Fruit fly (Drosophila melanogaster): Measurements from ENCODE around the gene CG6138.

CG6138 gene

dm6 chr2L:10566955-10567354 lies at the start of gene CG6138:
CG6138 (plus strand) TSS chr2L:10567255.
- no peak for TF ChIP-seq Sin3A (optimal IDR thresholded peaks at IDR 0.05)
- TF ChIP-seq h (optimal IDR thresholded peaks at IDR 0.05): no peak
- no peak for TF ChIP-seq Myc (optimal IDR thresholded peaks at IDR 0.05)
- TF ChIP-seq insv (optimal IDR thresholded peaks at IDR 0.05): no peak
- TF ChIP-seq ttk (optimal IDR thresholded peaks at IDR 0.05): no peak
- TF ChIP-seq psq (optimal IDR thresholded peaks at IDR 0.05): no peak

- no peak for TF ChIP-seq h (optimal IDR thresholded peaks at IDR 0.05)
- TF ChIP-seq Sin3A (optimal IDR thresholded peaks at IDR 0.05): no peak
- TF ChIP-seq insv (optimal IDR thresholded peaks at IDR 0.05): no peak
- TF ChIP-seq psq (optimal IDR thresholded peaks at IDR 0.05): no peak
- no peak for TF ChIP-seq Myc (optimal IDR thresholded peaks at IDR 0.05)
- no peak for TF ChIP-seq ttk (optimal IDR thresholded peaks at IDR 0.05)
Observed at dm6 chr2L:10519225-10519624, 47.8 kb upstream of the CG6138 start.

- TF ChIP-seq insv (optimal IDR thresholded peaks at IDR 0.05) (no peak), ttk (optimal IDR thresholded peaks at IDR 0.05) (no peak), h (optimal IDR thresholded peaks at IDR 0.05) (no peak), psq (optimal IDR thresholded peaks at IDR 0.05) (no peak), Sin3A (optimal IDR thresholded peaks at IDR 0.05) (no peak), Myc (optimal IDR thresholded peaks at IDR 0.05) (no peak)
Observed at dm6 chr2L:10522174-10522893, 44.7 kb upstream of the CG6138 start.

- no peak for TF ChIP-seq h (optimal IDR thresholded peaks at IDR 0.05)
Observed at dm6 chr2L:10526953-10527584, 40.0 kb upstream of the CG6138 start, which contains the start of gene Lip4. Lip4 (plus strand) TSS chr2L:10527572.

dm6 chr2L:10528984-10529383 lies 38.1 kb upstream of the CG6138 start:
- no peak for TF ChIP-seq h (optimal IDR thresholded peaks at IDR 0.05)
- TF ChIP-seq Sin3A (optimal IDR thresholded peaks at IDR 0.05): no peak
- no peak for TF ChIP-seq ttk (optimal IDR thresholded peaks at IDR 0.05)
- no peak for TF ChIP-seq Myc (optimal IDR thresholded peaks at IDR 0.05)
- TF ChIP-seq insv (optimal IDR thresholded peaks at IDR 0.05): no peak
- TF ChIP-seq psq (optimal IDR thresholded peaks at IDR 0.05): no peak

- TF ChIP-seq Myc (optimal IDR thresholded peaks at IDR 0.05) (no peak), Sin3A (optimal IDR thresholded peaks at IDR 0.05) (no peak), psq (optimal IDR thresholded peaks at IDR 0.05) (no peak), ttk (optimal IDR thresholded peaks at IDR 0.05) (no peak), insv (optimal IDR thresholded peaks at IDR 0.05) (no peak), h (optimal IDR thresholded peaks at IDR 0.05) (no peak)
Observed at dm6 chr2L:10530089-10530488, 37.0 kb upstream of the CG6138 start.

dm6 chr2L:10531521-10531920 lies 35.5 kb upstream of the CG6138 start, which contains the start of gene CG18301:
CG18301 (plus strand) TSS chr2L:10531821.
- no peak for TF ChIP-seq ttk (optimal IDR thresholded peaks at IDR 0.05)
- no peak for TF ChIP-seq psq (optimal IDR thresholded peaks at IDR 0.05)
- no peak for TF ChIP-seq Myc (optimal IDR thresholded peaks at IDR 0.05)
- no peak for TF ChIP-seq insv (optimal IDR thresholded peaks at IDR 0.05)
- TF ChIP-seq h (optimal IDR thresholded peaks at IDR 0.05): no peak

dm6 chr2L:10534022-10534421 lies 33.0 kb upstream of the CG6138 start, which contains the start of gene CG18302:
CG18302 (plus strand) TSS chr2L:10534322.
- TF ChIP-seq ttk (optimal IDR thresholded peaks at IDR 0.05) (no peak), h (optimal IDR thresholded peaks at IDR 0.05) (no peak)

dm6 chr2L:10539360-10539759 lies 27.7 kb upstream of the CG6138 start:
- no peak for TF ChIP-seq Myc (optimal IDR thresholded peaks at IDR 0.05)
- TF ChIP-seq insv (optimal IDR thresholded peaks at IDR 0.05): no peak
- no peak for TF ChIP-seq h (optimal IDR thresholded peaks at IDR 0.05)
- no peak for TF ChIP-seq Sin3A (optimal IDR thresholded peaks at IDR 0.05)
- TF ChIP-seq psq (optimal IDR thresholded peaks at IDR 0.05): no peak
- TF ChIP-seq ttk (optimal IDR thresholded peaks at IDR 0.05): no peak

- TF ChIP-seq insv (optimal IDR thresholded peaks at IDR 0.05) (no peak), Sin3A (optimal IDR thresholded peaks at IDR 0.05) (no peak), h (optimal IDR thresholded peaks at IDR 0.05) (no peak), psq (optimal IDR thresholded peaks at IDR 0.05) (no peak), ttk (optimal IDR thresholded peaks at IDR 0.05) (no peak), Myc (optimal IDR thresholded peaks at IDR 0.05) (no peak)
Observed at dm6 chr2L:10543048-10543752, 23.9 kb upstream of the CG6138 start.

dm6 chr2L:10543992-10544391 lies 23.1 kb upstream of the CG6138 start:
- TF ChIP-seq h (optimal IDR thresholded peaks at IDR 0.05): no peak
- TF ChIP-seq insv (optimal IDR thresholded peaks at IDR 0.05): no peak
- no peak for TF ChIP-seq Sin3A (optimal IDR thresholded peaks at IDR 0.05)
- TF ChIP-seq Myc (optimal IDR thresholded peaks at IDR 0.05): no peak
- TF ChIP-seq psq (optimal IDR thresholded peaks at IDR 0.05): no peak
- no peak for TF ChIP-seq ttk (optimal IDR thresholded peaks at IDR 0.05)

- no peak for TF ChIP-seq Myc (optimal IDR thresholded peaks at IDR 0.05)
- TF ChIP-seq h (optimal IDR thresholded peaks at IDR 0.05): no peak
- TF ChIP-seq ttk (optimal IDR thresholded peaks at IDR 0.05): no peak
- no peak for TF ChIP-seq psq (optimal IDR thresholded peaks at IDR 0.05)
- TF ChIP-seq insv (optimal IDR thresholded peaks at IDR 0.05): no peak
- TF ChIP-seq Sin3A (optimal IDR thresholded peaks at IDR 0.05): no peak
Observed at dm6 chr2L:10544421-10545120, 22.5 kb upstream of the CG6138 start, which contains the start of gene Trim9. Trim9 (plus strand) TSS chr2L:10544883.

Data from Kc167 (cell line).